Worm (Caenorhabditis elegans): ENCODE data around the gene F18A11.3.
A peak's percentile ranks its signal among the peaks of the same experiment; 100 is the strongest.

Gene F18A11.3

DNA sequence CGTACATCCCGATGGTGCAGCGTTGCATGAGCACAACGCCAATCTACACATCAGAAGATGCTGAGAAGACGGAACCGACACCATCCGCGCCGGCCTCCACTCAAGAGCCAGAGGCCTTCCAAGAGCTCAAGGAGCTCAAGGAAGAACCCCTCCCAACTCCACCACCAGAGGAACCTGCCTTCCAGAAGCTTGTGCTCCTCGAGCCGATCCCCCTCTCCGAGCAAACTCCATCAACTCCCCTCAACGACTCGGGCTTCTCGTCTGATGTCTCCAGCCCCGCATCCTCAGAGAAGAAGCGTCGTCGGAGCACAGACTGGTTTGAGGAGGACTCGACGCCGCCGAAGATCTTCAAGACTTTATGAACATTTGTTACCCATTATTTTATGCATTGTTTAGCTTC lies 44.4 kb downstream of the F18A11.3 start:
- no peak for TF ChIP-seq ceh-16 (tag; optimal IDR thresholded peaks at IDR 0.05)
- no peak for TF ChIP-seq nhr-67 (tag; optimal IDR thresholded peaks at IDR 0.05)
- TF ChIP-seq ama-1 (optimal IDR thresholded peaks at IDR 0.05) = no peak
- no peak for TF ChIP-seq ceh-9 (tag; optimal IDR thresholded peaks at IDR 0.05)
- no peak for TF ChIP-seq egl-27 (tag; optimal IDR thresholded peaks at IDR 0.05)
- no peak for TF ChIP-seq nhr-25 (tag; optimal IDR thresholded peaks at IDR 0.05)
- no peak for TF ChIP-seq snpc-4 (tag; optimal IDR thresholded peaks at IDR 0.05)
- TF ChIP-seq R02D3.7 (tag; optimal IDR thresholded peaks at IDR 0.05) = no peak
- TF ChIP-seq lin-39 (tag; optimal IDR thresholded peaks at IDR 0.05) = no peak
- no peak for TF ChIP-seq nhr-43 (tag; optimal IDR thresholded peaks at IDR 0.05; ENCODE audit: poor library complexity, severe bottlenecking)
- no peak for TF ChIP-seq unc-39 (tag; optimal IDR thresholded peaks at IDR 0.05)
- no peak for TF ChIP-seq fos-1 (tag; optimal IDR thresholded peaks at IDR 0.05)
- TF ChIP-seq tbx-2 (tag; optimal IDR thresholded peaks at IDR 0.05) = no peak
- no peak for TF ChIP-seq elt-1 (tag; optimal IDR thresholded peaks at IDR 0.05)
- TF ChIP-seq sea-2 (GFP tag; optimal IDR thresholded peaks at IDR 0.05) = no peak
- no peak for TF ChIP-seq ZK546.5 (tag; optimal IDR thresholded peaks at IDR 0.05)
- no peak for TF ChIP-seq ceh-82 (tag; optimal IDR thresholded peaks at IDR 0.05)
- no peak for TF ChIP-seq daf-12 (tag; optimal IDR thresholded peaks at IDR 0.05)
- no peak for TF ChIP-seq nhr-237 (tag; optimal IDR thresholded peaks at IDR 0.05)
- no peak for TF ChIP-seq mdl-1 (tag; optimal IDR thresholded peaks at IDR 0.05)

DNA sequence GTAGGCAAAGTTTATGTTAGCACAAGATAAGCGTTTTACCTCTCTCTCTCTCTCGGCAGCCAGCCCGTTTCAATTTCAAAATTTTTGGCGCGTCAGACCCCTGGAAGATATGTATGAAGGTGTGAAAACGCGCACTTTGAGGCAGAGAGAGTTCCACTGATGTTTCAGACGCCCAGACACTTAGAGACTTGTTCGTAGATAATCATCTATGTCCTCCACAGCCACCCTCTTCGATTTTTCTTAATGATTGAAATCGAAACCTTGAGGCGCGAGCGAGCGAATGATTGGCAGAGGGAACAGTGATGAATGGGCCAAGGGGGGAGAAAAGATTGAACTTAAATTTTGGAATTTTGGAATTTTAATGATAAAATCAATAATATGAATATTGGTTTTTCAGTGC lies 45.0 kb downstream of the F18A11.3 start:
- TF ChIP-seq elt-1 (tag; optimal IDR thresholded peaks at IDR 0.05) = peak; percentile 71
- TF ChIP-seq nhr-25 (tag; optimal IDR thresholded peaks at IDR 0.05) = peak; percentile 62
- no peak for TF ChIP-seq R02D3.7 (tag; optimal IDR thresholded peaks at IDR 0.05)

DNA sequence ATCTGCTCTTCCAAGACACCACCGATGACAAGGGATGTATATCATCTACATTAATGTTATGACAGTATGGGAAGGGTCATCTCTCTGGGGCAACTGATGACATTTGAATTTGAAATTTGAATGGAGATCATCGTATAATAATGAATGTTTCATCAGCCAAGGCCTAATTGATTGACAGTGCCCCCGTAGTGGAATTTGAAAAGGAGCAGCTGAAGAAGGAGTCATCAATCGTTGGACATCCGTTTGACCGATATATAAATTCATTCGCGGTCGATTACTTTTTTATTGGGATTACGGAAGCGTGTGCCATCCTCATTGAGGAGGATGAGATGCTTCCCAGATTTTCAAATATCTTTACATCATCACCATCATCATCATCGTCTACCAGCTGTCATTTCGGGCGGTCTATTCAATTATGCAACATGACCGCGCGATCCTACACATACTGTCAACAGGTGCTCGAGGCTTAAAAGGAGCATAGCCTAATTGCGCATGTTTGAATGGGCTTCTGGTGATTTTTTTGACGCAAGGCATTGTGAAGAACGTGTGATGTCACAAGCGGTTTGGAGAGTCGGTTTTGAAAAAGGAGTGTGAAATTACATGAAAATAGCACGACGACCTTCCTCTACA lies 45.6 kb downstream of the F18A11.3 start:
- no peak for TF ChIP-seq lin-15B (tag; optimal IDR thresholded peaks at IDR 0.05)
- TF ChIP-seq ceh-16 (tag; optimal IDR thresholded peaks at IDR 0.05) = no peak
- no peak for TF ChIP-seq ama-1 (optimal IDR thresholded peaks at IDR 0.05)
- no peak for TF ChIP-seq mml-1 (tag; optimal IDR thresholded peaks at IDR 0.05)
- TF ChIP-seq elt-3 (tag; optimal IDR thresholded peaks at IDR 0.05) = no peak
- TF ChIP-seq nhr-77 (tag; optimal IDR thresholded peaks at IDR 0.05) = no peak
- TF ChIP-seq fos-1 (tag; optimal IDR thresholded peaks at IDR 0.05) = no peak
- no peak for TF ChIP-seq nfya-1 (tag; optimal IDR thresholded peaks at IDR 0.05; ENCODE audit: insufficient read depth)
- no peak for TF ChIP-seq jun-1 (tag; optimal IDR thresholded peaks at IDR 0.05)
- no peak for TF ChIP-seq zag-1 (tag; optimal IDR thresholded peaks at IDR 0.05)
- TF ChIP-seq ztf-11 (tag; optimal IDR thresholded peaks at IDR 0.05) = no peak
- no peak for TF ChIP-seq aly-2 (tag; optimal IDR thresholded peaks at IDR 0.05)
- no peak for TF ChIP-seq nhr-43 (tag; optimal IDR thresholded peaks at IDR 0.05; ENCODE audit: poor library complexity, severe bottlenecking)

DNA sequence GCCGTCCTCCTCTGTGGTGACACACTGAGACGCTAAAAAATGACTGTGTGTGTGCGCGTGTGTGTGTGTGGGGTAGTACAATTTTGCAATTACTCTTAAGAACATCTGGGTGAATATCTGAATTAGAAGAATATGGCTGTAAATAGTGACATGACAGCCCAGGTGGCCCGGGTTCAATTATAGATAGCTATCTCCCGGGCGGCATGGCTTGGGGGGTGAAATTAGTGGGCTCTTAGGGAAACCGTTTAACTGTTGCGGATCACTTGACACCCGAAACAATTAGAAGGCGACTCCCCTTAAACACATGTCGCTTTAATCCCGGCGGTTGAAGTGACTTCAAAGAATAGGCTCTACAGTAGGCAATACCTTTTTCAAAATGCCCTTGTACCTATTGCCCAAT lies 46.5 kb downstream of the F18A11.3 start:
- no peak for TF ChIP-seq nfya-1 (tag; optimal IDR thresholded peaks at IDR 0.05; ENCODE audit: insufficient read depth)
- TF ChIP-seq ZK546.5 (tag; optimal IDR thresholded peaks at IDR 0.05) = no peak
- TF ChIP-seq ztf-4 (tag; optimal IDR thresholded peaks at IDR 0.05) = no peak
- no peak for TF ChIP-seq zag-1 (tag; optimal IDR thresholded peaks at IDR 0.05)
- TF ChIP-seq egl-5 (tag; optimal IDR thresholded peaks at IDR 0.05) = no peak
- no peak for TF ChIP-seq ztf-11 (tag; optimal IDR thresholded peaks at IDR 0.05)
- no peak for TF ChIP-seq jun-1 (tag; optimal IDR thresholded peaks at IDR 0.05)
- no peak for TF ChIP-seq nhr-237 (tag; optimal IDR thresholded peaks at IDR 0.05)

DNA sequence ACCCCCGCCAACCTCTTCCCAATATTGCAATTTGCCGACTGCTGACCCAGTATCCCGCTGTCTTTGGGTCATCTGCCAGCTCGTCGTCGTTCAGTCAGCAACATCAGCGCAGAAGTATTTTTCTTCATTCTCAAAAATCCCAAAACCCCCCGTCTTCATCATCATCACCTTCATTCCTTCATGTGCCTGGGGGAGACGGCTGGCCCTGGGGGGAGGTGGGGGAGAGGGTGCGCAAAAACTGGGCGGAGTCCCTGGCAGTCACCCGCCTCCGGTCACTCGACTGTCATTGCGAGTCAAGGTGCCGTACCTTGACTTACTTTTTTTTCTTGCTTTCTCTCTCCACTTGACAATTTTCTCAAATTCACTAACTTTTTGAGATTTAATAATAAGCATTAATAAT lies 48.8 kb downstream of the F18A11.3 start:
- TF ChIP-seq fkh-2 (tag; optimal IDR thresholded peaks at IDR 0.05) (no peak), fkh-10 (GFP tag; optimal IDR thresholded peaks at IDR 0.05) (no peak), tbx-2 (tag; optimal IDR thresholded peaks at IDR 0.05) (no peak), nhr-25 (tag; optimal IDR thresholded peaks at IDR 0.05) (no peak), daf-12 (tag; optimal IDR thresholded peaks at IDR 0.05) (no peak), nhr-12 (tag; optimal IDR thresholded peaks at IDR 0.05) (no peak), eor-1 (tag; optimal IDR thresholded peaks at IDR 0.05) (no peak), egl-5 (tag; optimal IDR thresholded peaks at IDR 0.05) (no peak), ztf-11 (tag; optimal IDR thresholded peaks at IDR 0.05) (no peak), pqm-1 (tag; optimal IDR thresholded peaks at IDR 0.05) (no peak), ZK546.5 (tag; optimal IDR thresholded peaks at IDR 0.05) (no peak), egl-27 (tag; optimal IDR thresholded peaks at IDR 0.05) (no peak), nhr-23 (tag; optimal IDR thresholded peaks at IDR 0.05) (no peak), pha-4 (tag; optimal IDR thresholded peaks at IDR 0.05) (no peak), ceh-28 (tag; optimal IDR thresholded peaks at IDR 0.05) (no peak), sea-2 (GFP tag; optimal IDR thresholded peaks at IDR 0.05) (no peak), snpc-4 (tag; optimal IDR thresholded peaks at IDR 0.05) (no peak)
